Fruit fly (Drosophila melanogaster) whole organism, prepupa: ENCODE results near the gene Eip75B.

Experiments
- Blimp-1 ChIP-seq: fragments of 200-800 bp; sonication (Bioruptor generic); optimal IDR thresholded peaks from 3 replicates; lab custom pipeline; 2017; ENCODE audit warnings: missing biosample characterization, missing genetic modification characterization, mild to moderate bottlenecking, moderate library complexity, missing genetic modification reagents
- CG10631 ChIP-seq: fragments of 200-800 bp; sonication (Bioruptor generic); optimal IDR thresholded peaks from 2 replicates; lab custom pipeline; 2016; ENCODE audit warnings: missing biosample characterization, missing genetic modification characterization
- CG11294 ChIP-seq: fragments of 200-800 bp; sonication (Bioruptor generic); IDR thresholded peaks from 2 replicates; pipeline ENCODE4 v1.3.6; 2022; ENCODE audit warnings: missing biosample characterization, missing genetic modification characterization
- CG11902 ChIP-seq: fragments of 200-800 bp; sonication (Bioruptor generic); optimal IDR thresholded peaks from 3 replicates; lab custom pipeline; 2016; ENCODE audit warnings: missing biosample characterization, missing genetic modification characterization
- CG15336 ChIP-seq: fragments of 200-800 bp; sonication (Bioruptor generic); IDR thresholded peaks from 2 replicates; pipeline ENCODE4 v1.3.6; 2022; ENCODE audit warnings: missing biosample characterization, missing genetic modification characterization
- CG16779 ChIP-seq: fragments of 200-800 bp; sonication (Bioruptor generic); optimal IDR thresholded peaks from 3 replicates; lab custom pipeline; 2017; ENCODE audit warnings: missing biosample characterization, mild to moderate bottlenecking, missing genetic modification characterization
- CG3032 ChIP-seq: fragments of 200-800 bp; optimal IDR thresholded peaks from 2 replicates; lab custom pipeline; 2019; ENCODE audit warnings: missing biosample characterization, mild to moderate bottlenecking, missing genetic modification characterization, moderate library complexity
- CG31627 ChIP-seq: fragments of 200-800 bp; sonication (Bioruptor generic); optimal IDR thresholded peaks from 3 replicates; lab custom pipeline; 2016; ENCODE audit warnings: missing biosample characterization, missing genetic modification characterization
- CG32006 ChIP-seq: fragments of 200-800 bp; sonication (Bioruptor generic); optimal IDR thresholded peaks from 3 replicates; lab custom pipeline; 2017; ENCODE audit warnings: missing biosample characterization, mild to moderate bottlenecking, missing genetic modification characterization
- CG3919 ChIP-seq: fragments of 200-800 bp; sonication (Bioruptor generic); optimal IDR thresholded peaks from 3 replicates; lab custom pipeline; 2016; ENCODE audit warnings: missing biosample characterization, missing genetic modification characterization
- CG4318 ChIP-seq: fragments of 200-800 bp; sonication (Bioruptor generic); optimal IDR thresholded peaks from 3 replicates; lab custom pipeline; 2017; ENCODE audit warnings: missing biosample characterization, mild to moderate bottlenecking, missing genetic modification characterization
- CG6163 ChIP-seq: fragments of 200-800 bp; sonication (Bioruptor generic); IDR thresholded peaks from 3 replicates; pipeline ENCODE4 v1.3.6; 2022; ENCODE audit warnings: missing biosample characterization, missing genetic modification characterization
- CG6276 ChIP-seq: fragments of 200-800 bp; sonication (Bioruptor generic); optimal IDR thresholded peaks from 2 replicates; lab custom pipeline; 2017; ENCODE audit warnings: missing biosample characterization, mild to moderate bottlenecking, missing genetic modification characterization
- CG6792 ChIP-seq: fragments of 200-800 bp; sonication (Bioruptor generic); optimal IDR thresholded peaks from 3 replicates; lab custom pipeline; 2016; ENCODE audit warnings: missing biosample characterization, missing genetic modification characterization
- CG6854 ChIP-seq: fragments of 200-800 bp; sonication (Bioruptor generic); optimal IDR thresholded peaks from 2 replicates; lab custom pipeline; 2017; ENCODE audit warnings: missing biosample characterization, mild to moderate bottlenecking, missing genetic modification characterization
- CG8319 ChIP-seq: fragments of 200-800 bp; sonication (Bioruptor generic); optimal IDR thresholded peaks from 3 replicates; lab custom pipeline; 2016; ENCODE audit warnings: missing biosample characterization, missing genetic modification characterization
- CG9139 ChIP-seq: fragments of 200-800 bp; sonication (Bioruptor generic); optimal IDR thresholded peaks from 3 replicates; lab custom pipeline; 2017; ENCODE audit warnings: missing biosample characterization, mild to moderate bottlenecking, missing genetic modification characterization
- Eip75B ChIP-seq: fragments of 200-800 bp; sonication (Bioruptor generic); optimal IDR thresholded peaks from 3 replicates; lab custom pipeline; 2016; ENCODE audit warnings: missing biosample characterization, missing genetic modification characterization
- Eip78C ChIP-seq: fragments of 200-800 bp; sonication (Bioruptor generic); peaks from one replicate; lab custom pipeline; 2016; ENCODE audit warnings: missing biosample characterization, missing genetic modification characterization
- Ets21C ChIP-seq: fragments of 200-800 bp; sonication (Bioruptor generic); optimal IDR thresholded peaks from 3 replicates; lab custom pipeline; 2016; ENCODE audit warnings: missing biosample characterization, missing genetic modification characterization
- Ets96B ChIP-seq: fragments of 200-800 bp; optimal IDR thresholded peaks from 2 replicates; lab custom pipeline; 2019; ENCODE audit warnings: missing biosample characterization, mild to moderate bottlenecking, missing genetic modification characterization, moderate library complexity
- Hr4 ChIP-seq: fragments of 200-800 bp; sonication (Bioruptor generic); optimal IDR thresholded peaks from 3 replicates; lab custom pipeline; 2016; ENCODE audit warnings: missing biosample characterization, missing genetic modification characterization
- Lpt ChIP-seq: fragments of 200-800 bp; sonication (Bioruptor generic); optimal IDR thresholded peaks from 3 replicates; lab custom pipeline; 2016; ENCODE audit warnings: missing biosample characterization, missing genetic modification characterization
- Met ChIP-seq: fragments of 200-800 bp; sonication (Bioruptor generic); optimal IDR thresholded peaks from 3 replicates; lab custom pipeline; 2016; ENCODE audit warnings: missing biosample characterization, missing genetic modification characterization
- Smox ChIP-seq: fragments of 200-800 bp; sonication (Bioruptor generic); optimal IDR thresholded peaks from 3 replicates; lab custom pipeline; 2016; ENCODE audit warnings: missing biosample characterization, missing genetic modification characterization
- Sox102F ChIP-seq: fragments of 200-800 bp; sonication (Bioruptor generic); optimal IDR thresholded peaks from 2 replicates; lab custom pipeline; 2016; ENCODE audit warnings: missing biosample characterization, mild to moderate bottlenecking, missing genetic modification characterization
- Sox14 ChIP-seq: fragments of 200-800 bp; sonication (Bioruptor generic); optimal IDR thresholded peaks from 3 replicates; lab custom pipeline; 2016; ENCODE audit warnings: missing biosample characterization, missing genetic modification characterization
- Sox15 ChIP-seq: fragments of 200-800 bp; sonication (Bioruptor generic); optimal IDR thresholded peaks from 3 replicates; lab custom pipeline; 2016; ENCODE audit warnings: missing biosample characterization, missing genetic modification characterization
- achi ChIP-seq: fragments of 200-800 bp; sonication (Bioruptor generic); optimal IDR thresholded peaks from 3 replicates; lab custom pipeline; 2016; ENCODE audit warnings: missing biosample characterization, missing genetic modification characterization
- cyc ChIP-seq: fragments of 200-800 bp; sonication (Bioruptor generic); optimal IDR thresholded peaks from 3 replicates; lab custom pipeline; 2016; ENCODE audit warnings: missing biosample characterization, missing genetic modification characterization
- dac ChIP-seq: fragments of 200-800 bp; sonication (Bioruptor generic); optimal IDR thresholded peaks from 2 replicates; lab custom pipeline; 2017; ENCODE audit warnings: missing biosample characterization, mild to moderate bottlenecking, missing genetic modification characterization
- dsx ChIP-seq: fragments of 200-800 bp; optimal IDR thresholded peaks from 3 replicates; lab custom pipeline; 2019; ENCODE audit warnings: missing biosample characterization, mild to moderate bottlenecking, missing genetic modification characterization, moderate library complexity; ENCODE audit not compliant: poor library complexity, severe bottlenecking
- eg ChIP-seq: fragments of 200-800 bp; sonication (Bioruptor generic); IDR thresholded peaks from 3 replicates; pipeline ENCODE4 v1.3.6; 2022; ENCODE audit warnings: missing biosample characterization, missing genetic modification characterization
- esn ChIP-seq: fragments of 200-800 bp; sonication (Bioruptor generic); optimal IDR thresholded peaks from 2 replicates; lab custom pipeline; 2016; ENCODE audit warnings: missing biosample characterization, mild to moderate bottlenecking, missing genetic modification characterization, moderate library complexity
- fd59A ChIP-seq: fragments of 200-800 bp; sonication (Bioruptor generic); optimal IDR thresholded peaks from 2 replicates; lab custom pipeline; 2017; ENCODE audit warnings: missing biosample characterization, mild to moderate bottlenecking, missing genetic modification characterization, missing genetic modification reagents
- fd85E ChIP-seq: fragments of 200-800 bp; sonication (Bioruptor generic); optimal IDR thresholded peaks from 3 replicates; lab custom pipeline; 2016; ENCODE audit warnings: missing biosample characterization, missing genetic modification characterization
- fkh ChIP-seq: fragments of 200-800 bp; sonication (Bioruptor generic); optimal IDR thresholded peaks from 3 replicates; lab custom pipeline; 2017; ENCODE audit warnings: missing biosample characterization, mild to moderate bottlenecking, missing genetic modification characterization, moderate library complexity
- lz ChIP-seq: fragments of 200-800 bp; sonication (Bioruptor generic); optimal IDR thresholded peaks from 3 replicates; lab custom pipeline; 2016; ENCODE audit warnings: missing biosample characterization, missing genetic modification characterization
- net ChIP-seq: fragments of 200-800 bp; sonication (Bioruptor generic); optimal IDR thresholded peaks from 3 replicates; lab custom pipeline; 2016; ENCODE audit warnings: missing biosample characterization, missing genetic modification characterization
- pdm3 ChIP-seq: fragments of 200-800 bp; sonication (Bioruptor generic); optimal IDR thresholded peaks from 3 replicates; lab custom pipeline; 2016; ENCODE audit warnings: missing biosample characterization, missing genetic modification characterization
- ss ChIP-seq, 2 experiments: fragments of 200-800 bp; sonication (Bioruptor generic); optimal IDR thresholded peaks; 2 replicates in 1 of 2; 3 replicates in 1 of 2; lab custom pipeline; 2017 to 2018; ENCODE audit warnings: mild to moderate bottlenecking in 2 of 2, missing biosample characterization in 2 of 2, missing genetic modification characterization in 2 of 2, moderate library complexity in 1 of 2
- svp ChIP-seq: fragments of 200-800 bp; sonication (Bioruptor generic); peaks from one replicate; lab custom pipeline; 2016; ENCODE audit warnings: missing biosample characterization, missing genetic modification characterization
- topi ChIP-seq: fragments of 200-800 bp; sonication (Bioruptor generic); optimal IDR thresholded peaks from 3 replicates; lab custom pipeline; 2016; ENCODE audit warnings: missing biosample characterization, missing genetic modification characterization

The Eip75B gene

DNA sequence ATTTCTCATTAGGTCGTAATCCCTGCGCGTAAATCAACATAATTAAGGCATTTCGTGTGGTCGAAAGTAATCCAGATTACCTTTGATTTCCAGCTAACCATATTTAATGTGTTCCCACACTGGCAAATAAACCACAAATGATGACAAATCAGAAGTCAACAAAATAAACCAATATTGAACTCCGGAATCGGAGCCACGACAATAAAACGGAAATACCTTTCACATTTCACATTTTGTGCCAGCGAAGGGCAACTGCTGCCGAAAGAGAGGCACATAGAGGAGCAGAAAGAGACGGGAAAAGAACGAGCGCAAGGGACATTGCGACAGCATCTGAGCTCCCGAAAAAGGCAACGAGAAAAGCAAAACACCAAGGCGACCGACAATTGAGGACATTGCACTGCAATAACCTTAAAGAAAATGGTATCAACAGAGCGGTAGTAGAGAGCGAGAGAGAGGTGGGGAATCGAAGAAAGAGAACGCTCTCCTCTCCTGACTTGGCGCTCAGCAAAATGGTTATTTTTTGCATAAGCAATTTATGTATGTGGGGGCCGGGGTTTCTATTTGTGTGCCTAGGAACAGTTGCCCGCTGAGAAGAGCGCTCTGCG lies 89.0 kb downstream of the Eip75B start (continued):
- TF ChIP-seq CG9139 (GFP tag; lab: Kevin White, UChicago), result no peak
- peak; percentile 22; the same call in 1 of the 2 replicates for TF ChIP-seq CG15336 (GFP tag; lab: Robert Waterston, UW)
- no peak for TF ChIP-seq Sox14 (GFP tag; lab: Kevin White, UChicago)
- no peak for TF ChIP-seq CG6792 (GFP tag; lab: Kevin White, UChicago)
- no peak for TF ChIP-seq CG11902
- TF ChIP-seq pdm3, result no peak
- peak; percentile 77 for TF ChIP-seq Eip75B (GFP tag; lab: Kevin White, UChicago)
- no peak for TF ChIP-seq CG6276 (GFP tag; lab: Kevin White, UChicago)
- no peak for TF ChIP-seq Ets21C (GFP tag; lab: Kevin White, UChicago)
- no peak for TF ChIP-seq cyc (GFP tag; lab: Kevin White, UChicago)
- no peak for TF ChIP-seq net (GFP tag; lab: Kevin White, UChicago)
- TF ChIP-seq Sox102F (GFP tag; lab: Kevin White, UChicago), result peak; percentile 68
- TF ChIP-seq CG10631 (GFP tag; lab: Kevin White, UChicago), result no peak
- TF ChIP-seq CG11294, result no peak
- peak; percentile 95 for TF ChIP-seq svp (GFP tag; lab: Kevin White, UChicago)
- no peak for TF ChIP-seq fd59A (GFP tag; lab: Kevin White, UChicago)
- TF ChIP-seq Ets96B (tag; lab: Kevin White, UChicago), result no peak
- peak; percentile 68 for TF ChIP-seq Blimp-1
- no peak for TF ChIP-seq CG16779 (tag; lab: Kevin White, UChicago)
- TF ChIP-seq CG3919 (GFP tag; lab: Kevin White, UChicago), result peak; percentile 24
- TF ChIP-seq Lpt (GFP tag; lab: Kevin White, UChicago), result peak; percentile 54
- TF ChIP-seq Smox (GFP tag; lab: Kevin White, UChicago), result peak; percentile 28
- no peak for TF ChIP-seq Sox15 (GFP tag; lab: Kevin White, UChicago)
- TF ChIP-seq CG31627 (GFP tag; lab: Kevin White, UChicago), result no peak
- TF ChIP-seq lz (GFP tag; lab: Kevin White, UChicago), result peak; percentile 15
- TF ChIP-seq Hr4 (GFP tag; lab: Kevin White, UChicago), result no peak
- TF ChIP-seq dsx (GFP tag; lab: Kevin White, UChicago), result no peak
- no peak for TF ChIP-seq fd85E (GFP tag; lab: Kevin White, UChicago)
- TF ChIP-seq esn, result peak; percentile 52
- peak; percentile 61 for TF ChIP-seq Eip78C
- no peak for TF ChIP-seq eg (GFP tag; lab: Robert Waterston, UW)
- TF ChIP-seq fkh (GFP tag; lab: Kevin White, UChicago), result peak; percentile 16

DNA sequence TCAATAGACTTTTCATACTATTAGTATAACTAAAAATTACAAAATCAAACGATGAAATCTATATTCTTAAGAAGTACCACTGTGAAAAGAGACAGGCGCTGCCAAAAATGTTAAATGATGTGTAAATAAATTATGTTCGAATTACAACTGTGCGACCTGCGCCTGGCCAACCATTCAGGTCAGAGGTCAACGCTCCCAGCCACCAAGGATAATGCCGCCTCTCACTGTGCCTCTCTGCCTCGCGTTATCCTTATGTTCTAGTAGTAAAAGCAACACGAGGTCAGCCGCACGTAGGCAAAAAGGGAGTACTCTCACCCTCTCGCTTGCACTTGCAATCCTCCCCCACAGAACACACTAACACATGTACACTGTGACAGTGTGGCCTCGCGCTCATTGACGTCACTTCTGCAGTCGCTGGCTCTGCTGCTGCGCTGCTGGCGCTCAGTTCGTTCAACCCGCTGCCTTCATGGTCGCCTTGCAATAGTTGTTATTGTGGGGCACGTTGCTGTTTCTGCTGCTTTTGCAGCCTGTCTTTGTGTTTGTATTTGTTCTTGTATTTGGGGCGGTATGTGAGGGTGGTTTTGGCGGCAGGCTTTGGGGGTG lies 89.9 kb downstream of the Eip75B start:
- TF ChIP-seq dsx (GFP tag; lab: Kevin White, UChicago), result no peak
- no peak for TF ChIP-seq lz (GFP tag; lab: Kevin White, UChicago)
- TF ChIP-seq Sox15 (GFP tag; lab: Kevin White, UChicago), result no peak
- no peak for TF ChIP-seq Hr4 (GFP tag; lab: Kevin White, UChicago)
- TF ChIP-seq CG8319 (GFP tag; lab: Kevin White, UChicago), result no peak
- TF ChIP-seq net (GFP tag; lab: Kevin White, UChicago), result no peak
- TF ChIP-seq Blimp-1, result no peak
- no peak for TF ChIP-seq CG9139 (GFP tag; lab: Kevin White, UChicago)
- TF ChIP-seq CG6276 (GFP tag; lab: Kevin White, UChicago), result no peak
- no peak for TF ChIP-seq CG6854 (GFP tag; lab: Kevin White, UChicago)
- TF ChIP-seq Met (GFP tag; lab: Kevin White, UChicago), result no peak
- peak; percentile 47; the same call in 2 of the 3 replicates for TF ChIP-seq CG6163
- TF ChIP-seq svp (GFP tag; lab: Kevin White, UChicago), result peak; percentile 86
- TF ChIP-seq CG4318, result no peak
- no peak for TF ChIP-seq Lpt (GFP tag; lab: Kevin White, UChicago)
- TF ChIP-seq Eip75B (GFP tag; lab: Kevin White, UChicago), result peak; percentile 13
- TF ChIP-seq pdm3, result no peak
- TF ChIP-seq Smox (GFP tag; lab: Kevin White, UChicago), result no peak
- peak; percentile 30 for TF ChIP-seq CG32006 (GFP tag; lab: Kevin White, UChicago)
- no peak for TF ChIP-seq CG10631 (GFP tag; lab: Kevin White, UChicago)
- no peak for TF ChIP-seq Ets96B (tag; lab: Kevin White, UChicago)
- peak; percentile 23 for TF ChIP-seq Eip78C
- no peak for TF ChIP-seq dac (GFP tag; lab: Kevin White, UChicago)
- TF ChIP-seq CG3032, result no peak
- TF ChIP-seq fd59A (GFP tag; lab: Kevin White, UChicago), result no peak
- no peak for TF ChIP-seq Ets21C (GFP tag; lab: Kevin White, UChicago)
- no peak for TF ChIP-seq topi
- TF ChIP-seq achi (GFP tag; lab: Kevin White, UChicago), result no peak
- TF ChIP-seq ss (GFP tag; optimal IDR thresholded peaks at IDR 0.05; lab: Kevin White, UChicago), result no peak
- no peak for TF ChIP-seq CG6792 (GFP tag; lab: Kevin White, UChicago)
